Worm (Caenorhabditis elegans): Measurements from ENCODE around the gene E02A10.4.

The E02A10.4 gene

ce11 chrV:12567850-12568249 lies at the start of gene E02A10.4:
TSS of gene E02A10.4 (minus strand) at chrV:12567950.
- TF ChIP-seq xnd-1 (tag; optimal IDR thresholded peaks at IDR 0.05) (no peak), ekl-4 (GFP tag; IDR thresholded peaks at IDR 0.05) (no peak), die-1 (tag; optimal IDR thresholded peaks at IDR 0.05) (no peak), B0019.2 (GFP tag; conservative IDR thresholded peaks at IDR 0.05) (no peak), F57C9.4 (tag; optimal IDR thresholded peaks at IDR 0.05) (no peak), C06A6.2 (GFP tag; conservative IDR thresholded peaks at IDR 0.05) (no peak), ztf-3 (GFP tag; optimal IDR thresholded peaks at IDR 0.05) (no peak), ztf-26 (tag; optimal IDR thresholded peaks at IDR 0.05) (no peak), aptf-3 (GFP tag; IDR thresholded peaks at IDR 0.05) (no peak)

- TF ChIP-seq pha-4 (tag; optimal IDR thresholded peaks at IDR 0.05) (no peak), Y79H2A.3 (GFP tag; conservative IDR thresholded peaks at IDR 0.05) (no peak), rec-8 (tag; optimal IDR thresholded peaks at IDR 0.05) (no peak), lin-26 (GFP tag; IDR thresholded peaks at IDR 0.05) (no peak), mes-4 (tag; optimal IDR thresholded peaks at IDR 0.05) (no peak)
These were observed 44.4 kb upstream of the E02A10.4 start, which contains the start of gene cyc-2.2 for ce11 chrV:12612118-12612517. TSS of gene cyc-2.2 (minus strand) at chrV:12612218.

- no peak for TF ChIP-seq lin-35 (GFP tag; optimal IDR thresholded peaks at IDR 0.05)
- TF ChIP-seq C06A6.2 (GFP tag; conservative IDR thresholded peaks at IDR 0.05), result no peak
- TF ChIP-seq hlh-12 (tag; optimal IDR thresholded peaks at IDR 0.05), result no peak
- TF ChIP-seq him-1 (tag; optimal IDR thresholded peaks at IDR 0.05), result no peak
- no peak for TF ChIP-seq F52B5.7 (tag; optimal IDR thresholded peaks at IDR 0.05)
These were observed 43.3 kb upstream of the E02A10.4 start, which contains the start of gene cubn-1 for ce11 chrV:12611029-12611428. TSS of gene cubn-1 (plus strand) at chrV:12611329.

ce11 chrV:12609526-12609925 lies 41.8 kb upstream of the E02A10.4 start, which contains the start of gene ZC116.1:
TSS of gene ZC116.1 (plus strand) at chrV:12609826.
- no peak for TF ChIP-seq nfya-1 (tag; optimal IDR thresholded peaks at IDR 0.05; ENCODE audit: borderline replicate concordance, insufficient read depth)
- no peak for TF ChIP-seq C06A6.2 (GFP tag; conservative IDR thresholded peaks at IDR 0.05)
- no peak for TF ChIP-seq pha-4 (tag; optimal IDR thresholded peaks at IDR 0.05)

DNA sequence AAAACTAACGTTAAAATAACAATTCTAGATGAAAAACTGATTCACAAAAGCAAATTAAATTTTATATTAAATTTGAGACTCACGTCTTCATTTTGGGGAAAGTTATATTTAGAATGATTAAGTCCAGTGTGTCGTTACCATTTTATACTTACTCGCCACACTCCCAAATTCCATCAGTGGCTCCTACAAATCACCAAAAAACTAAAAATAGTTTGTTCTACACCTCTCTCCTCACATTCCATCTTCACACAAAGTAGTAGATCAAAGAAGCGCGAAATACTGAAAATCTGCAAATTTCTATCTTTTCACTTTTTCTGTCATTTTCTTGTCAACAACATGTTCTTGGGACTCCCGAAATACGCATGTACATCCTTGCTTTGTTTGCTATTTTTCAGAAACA lies 41.1 kb upstream of the E02A10.4 start, which contains the start of gene ZC116.5:
ZC116.5 (minus strand) TSS at position 101 of the 400 bp plus-strand sequence.
- TF ChIP-seq him-1 (tag; optimal IDR thresholded peaks at IDR 0.05) (no peak), repo-1 (tag; optimal IDR thresholded peaks at IDR 0.05) (no peak), egl-44 (GFP tag; IDR thresholded peaks at IDR 0.05) (no peak)

ce11 chrV:12607113-12607512 lies 39.4 kb upstream of the E02A10.4 start, which contains the start of gene erg-28:
TSS of gene erg-28 (plus strand) at chrV:12607413.
- TF ChIP-seq let-607 (tag; optimal IDR thresholded peaks at IDR 0.05) (no peak), him-1 (tag; optimal IDR thresholded peaks at IDR 0.05) (peak; percentile 29)

DNA sequence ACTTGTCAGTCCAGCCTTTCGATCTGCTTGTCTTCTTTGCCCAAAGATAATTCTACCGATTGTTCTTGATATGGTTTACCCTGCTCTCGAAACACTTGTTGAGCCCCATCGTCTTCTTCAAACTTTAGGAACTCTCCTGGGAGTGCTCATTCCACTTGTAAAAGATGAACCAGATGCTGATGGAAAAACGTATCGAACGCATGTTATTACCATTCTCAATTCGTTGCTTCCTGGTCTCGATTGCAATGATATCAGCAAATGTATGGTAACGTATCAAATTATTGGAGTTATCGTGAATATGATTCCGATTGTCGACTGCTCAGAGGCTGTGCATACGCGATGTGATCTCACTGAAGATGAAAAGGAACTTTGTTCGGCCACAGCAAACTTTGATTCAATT lies 34.1 kb upstream of the E02A10.4 start:
- TF ChIP-seq ekl-4 (GFP tag; IDR thresholded peaks at IDR 0.05), result no peak
- TF ChIP-seq madf-6 (GFP tag; IDR thresholded peaks at IDR 0.05), result no peak
- no peak for TF ChIP-seq ccch-3 (GFP tag; optimal IDR thresholded peaks at IDR 0.05)
- TF ChIP-seq unc-130 (GFP tag; optimal IDR thresholded peaks at IDR 0.05), result no peak
